Worm (Caenorhabditis elegans) whole organism, young adult: ENCODE measurements around the gene srj-18.

Source experiments
- C17E4.6 ChIP-seq: fragments of 200-800 bp; sonication (Bioruptor generic); IDR thresholded peaks from 2 replicates; pipeline ENCODE4 v1.3.6; 2022; ENCODE audit warnings: missing genetic modification reagents, missing genetic modification characterization, missing compliant biosample characterization
- F55B11.4 ChIP-seq: sonication (generic microtip); optimal IDR thresholded peaks from 2 replicates; lab custom pipeline; 2016; ENCODE audit warnings: missing compliant biosample characterization, missing genetic modification characterization, borderline replicate concordance; ENCODE audit not compliant: insufficient read depth
- F57C9.4 ChIP-seq: sonication (generic microtip); optimal IDR thresholded peaks from 2 replicates; lab custom pipeline; 2017; ENCODE audit warnings: mild to moderate bottlenecking, missing genetic modification characterization, missing compliant biosample characterization
- lag-1 ChIP-seq: fragments of 200-800 bp; sonication (Bioruptor generic); IDR thresholded peaks from 2 replicates; pipeline ENCODE4 v1.3.6; 2022; ENCODE audit warnings: missing genetic modification reagents, missing genetic modification characterization, missing compliant biosample characterization
- nfya-2 ChIP-seq: fragments of 200-800 bp; sonication (Bioruptor generic); IDR thresholded peaks from 2 replicates; pipeline ENCODE4 v1.3.6; 2022; ENCODE audit warnings: missing genetic modification reagents, missing genetic modification characterization, missing compliant biosample characterization
- nhr-27 ChIP-seq: fragments of 200-800 bp; sonication (Bioruptor generic); optimal IDR thresholded peaks from 2 replicates; lab custom pipeline; 2018; ENCODE audit warnings: mild to moderate bottlenecking, missing genetic modification characterization, moderate library complexity, missing compliant biosample characterization
- ztf-22 ChIP-seq: fragments of 200-800 bp; sonication (Bioruptor generic); optimal IDR thresholded peaks from 2 replicates; lab custom pipeline; 2018; ENCODE audit warnings: mild to moderate bottlenecking, missing genetic modification characterization, moderate library complexity, missing compliant biosample characterization

- TF ChIP-seq C17E4.6 (GFP tag; lab: Robert Waterston, UW) (no peak), nfya-2 (GFP tag; lab: Robert Waterston, UW) (no peak), ztf-22 (GFP tag; lab: Kevin White, UChicago) (no peak), F55B11.4 (no peak), nhr-27 (tag; lab: Kevin White, UChicago) (no peak), lag-1 (GFP tag; lab: Robert Waterston, UW) (no peak), F57C9.4 (tag; lab: Kevin White, UChicago) (no peak)
Measured at ce11 chrV:2800676-2801075, 26.5 kb downstream of the srj-18 start.
